Fruit fly (Drosophila melanogaster) whole organism, prepupa: Measurements from ENCODE around the gene Hph.

ENCODE experiments used
- CG16779 ChIP-seq: fragments of 200-800 bp; sonication (Bioruptor generic); optimal IDR thresholded peaks from 3 replicates; lab custom pipeline; 2017; ENCODE audit warnings: missing biosample characterization, mild to moderate bottlenecking, missing genetic modification characterization
- CG32006 ChIP-seq: fragments of 200-800 bp; sonication (Bioruptor generic); optimal IDR thresholded peaks from 3 replicates; lab custom pipeline; 2017; ENCODE audit warnings: missing biosample characterization, mild to moderate bottlenecking, missing genetic modification characterization
- CG34406 ChIP-seq: fragments of 200-800 bp; sonication (Bioruptor generic); optimal IDR thresholded peaks from 3 replicates; lab custom pipeline; 2016; ENCODE audit warnings: missing biosample characterization, missing genetic modification characterization
- CG8632 ChIP-seq: fragments of 200-800 bp; sonication (Bioruptor generic); optimal IDR thresholded peaks from 3 replicates; lab custom pipeline; 2016; ENCODE audit warnings: missing biosample characterization, missing genetic modification characterization
- Eip75B ChIP-seq: fragments of 200-800 bp; sonication (Bioruptor generic); optimal IDR thresholded peaks from 3 replicates; lab custom pipeline; 2016; ENCODE audit warnings: missing biosample characterization, missing genetic modification characterization
- Eip78C ChIP-seq: fragments of 200-800 bp; sonication (Bioruptor generic); peaks from one replicate; lab custom pipeline; 2016; ENCODE audit warnings: missing biosample characterization, missing genetic modification characterization
- Ets96B ChIP-seq: fragments of 200-800 bp; optimal IDR thresholded peaks from 2 replicates; lab custom pipeline; 2019; ENCODE audit warnings: missing biosample characterization, mild to moderate bottlenecking, missing genetic modification characterization, moderate library complexity
- Gug ChIP-seq: fragments of 200-800 bp; sonication (Bioruptor generic); IDR thresholded peaks from 2 replicates; pipeline ENCODE4 v1.3.6; 2022; ENCODE audit warnings: missing biosample characterization, missing genetic modification characterization
- OdsH ChIP-seq: fragments of 200-800 bp; sonication (Bioruptor generic); optimal IDR thresholded peaks from 3 replicates; lab custom pipeline; 2016; ENCODE audit warnings: missing biosample characterization, missing genetic modification characterization
- dsx ChIP-seq: fragments of 200-800 bp; optimal IDR thresholded peaks from 3 replicates; lab custom pipeline; 2019; ENCODE audit warnings: missing biosample characterization, mild to moderate bottlenecking, missing genetic modification characterization, moderate library complexity; ENCODE audit not compliant: poor library complexity, severe bottlenecking
- lz ChIP-seq: fragments of 200-800 bp; sonication (Bioruptor generic); optimal IDR thresholded peaks from 3 replicates; lab custom pipeline; 2016; ENCODE audit warnings: missing biosample characterization, missing genetic modification characterization
- salr ChIP-seq, 2 experiments: fragments of 200-800 bp; sonication (Bioruptor generic); optimal IDR thresholded peaks; 3 replicates each; lab custom pipeline; 2016 to 2018; ENCODE audit warnings: missing biosample characterization in 2 of 2, missing genetic modification characterization in 2 of 2, mild to moderate bottlenecking in 1 of 2

DNA sequence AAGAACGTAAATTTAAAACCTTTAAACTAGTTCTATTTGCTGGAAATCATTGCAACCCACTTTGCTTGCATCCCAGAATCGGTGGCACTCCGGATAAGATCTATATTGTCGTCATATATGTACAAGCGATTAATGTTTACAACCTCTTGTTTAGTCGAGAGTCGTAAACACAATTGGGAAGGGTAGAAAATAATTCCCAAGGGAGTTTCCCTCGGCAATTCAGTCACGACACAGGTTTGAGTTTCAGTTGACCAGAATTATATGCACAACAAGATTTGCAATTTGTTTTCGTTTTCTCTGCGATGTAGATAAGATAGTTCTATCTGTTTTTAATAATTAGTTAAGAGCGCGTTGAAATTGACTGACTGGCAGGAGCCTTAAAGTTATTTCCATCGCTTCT is 23.5 kb downstream of the Hph start:
- TF ChIP-seq salr (GFP tag; optimal IDR thresholded peaks at IDR 0.05; lab: Kevin White, UChicago) (no peak), CG34406 (GFP tag; lab: Kevin White, UChicago) (no peak), CG8632 (GFP tag; lab: Kevin White, UChicago) (no peak), dsx (GFP tag; lab: Kevin White, UChicago) (no peak), Gug (GFP tag; lab: Robert Waterston, UW) (no peak), Eip75B (GFP tag; lab: Kevin White, UChicago) (no peak), Ets96B (no peak), Eip78C (no peak), lz (GFP tag; lab: Kevin White, UChicago) (no peak), OdsH (GFP tag; lab: Kevin White, UChicago) (no peak), CG32006 (GFP tag; lab: Kevin White, UChicago) (no peak), CG16779 (tag; lab: Kevin White, UChicago) (no peak)
